Worm (Caenorhabditis elegans): ENCODE results near the gene Y48E1B.17.

The Y48E1B.17 gene

DNA sequence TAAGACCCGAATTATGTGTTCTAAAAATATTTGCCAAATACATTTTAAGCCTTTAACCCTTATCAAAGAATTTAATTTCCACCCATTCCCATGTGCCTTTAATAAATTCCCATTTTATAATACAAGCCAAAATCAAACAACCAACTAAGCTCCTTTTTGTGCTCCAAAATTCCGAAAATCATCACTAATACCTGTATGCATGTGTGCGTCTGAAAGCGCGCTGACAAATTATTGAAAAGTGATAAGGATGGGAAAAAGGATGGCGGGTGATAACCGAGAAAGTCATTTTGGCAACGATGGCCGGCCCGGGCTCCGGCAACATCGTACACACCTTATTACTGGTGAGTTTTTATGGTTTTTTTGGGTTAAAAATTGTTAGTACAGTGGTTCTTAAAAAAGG lies 33.3 kb downstream of the Y48E1B.17 start, which contains the start of gene nep-17:
Gene nep-17, plus strand, starts transcription at position 285 of the 400 bp plus-strand sequence.
- no peak for TF ChIP-seq aly-2 (tag; optimal IDR thresholded peaks at IDR 0.05)
- peak; percentile 27 for TF ChIP-seq mxl-3 (GFP tag; optimal IDR thresholded peaks at IDR 0.05)
- no peak for TF ChIP-seq ceh-62 (tag; optimal IDR thresholded peaks at IDR 0.05)
- no peak for TF ChIP-seq Y48G9A.11 (GFP tag; IDR thresholded peaks at IDR 0.05)
- peak; percentile 65 for TF ChIP-seq pqm-1 (tag; optimal IDR thresholded peaks at IDR 0.05)
- TF ChIP-seq daf-19 (GFP tag; conservative IDR thresholded peaks at IDR 0.05): no peak
- TF ChIP-seq nhr-237 (tag; optimal IDR thresholded peaks at IDR 0.05): no peak
- TF ChIP-seq duxl-1 (tag; optimal IDR thresholded peaks at IDR 0.05; ENCODE audit: poor library complexity): no peak
- TF ChIP-seq Y75B8A.6 (GFP tag; IDR thresholded peaks at IDR 0.05): no peak
- no peak for TF ChIP-seq nhr-111 (GFP tag; optimal IDR thresholded peaks at IDR 0.05)
- peak; percentile 36 for TF ChIP-seq dve-1 (tag; optimal IDR thresholded peaks at IDR 0.05; ENCODE audit: insufficient read depth)
- no peak for TF ChIP-seq egl-27 (tag; optimal IDR thresholded peaks at IDR 0.05)
- TF ChIP-seq dmd-6 (GFP tag; IDR thresholded peaks at IDR 0.05): peak; percentile 45; the same call in 1 of the 2 replicates
- no peak for TF ChIP-seq spr-1 (tag; optimal IDR thresholded peaks at IDR 0.05)
- no peak for TF ChIP-seq lsy-2 (tag; optimal IDR thresholded peaks at IDR 0.05)
- no peak for TF ChIP-seq F44E2.7 (GFP tag; IDR thresholded peaks at IDR 0.05)
- TF ChIP-seq hlh-11 (tag; optimal IDR thresholded peaks at IDR 0.05): peak; percentile 52
- TF ChIP-seq fos-1 (tag; optimal IDR thresholded peaks at IDR 0.05): no peak
- TF ChIP-seq daf-12 (tag; optimal IDR thresholded peaks at IDR 0.05): no peak
- no peak for TF ChIP-seq egl-43 (GFP tag; IDR thresholded peaks at IDR 0.05)
- no peak for TF ChIP-seq daf-16 (GFP tag; optimal IDR thresholded peaks at IDR 0.05)
- peak; percentile 24 for TF ChIP-seq daf-16 (tag; optimal IDR thresholded peaks at IDR 0.05)

DNA sequence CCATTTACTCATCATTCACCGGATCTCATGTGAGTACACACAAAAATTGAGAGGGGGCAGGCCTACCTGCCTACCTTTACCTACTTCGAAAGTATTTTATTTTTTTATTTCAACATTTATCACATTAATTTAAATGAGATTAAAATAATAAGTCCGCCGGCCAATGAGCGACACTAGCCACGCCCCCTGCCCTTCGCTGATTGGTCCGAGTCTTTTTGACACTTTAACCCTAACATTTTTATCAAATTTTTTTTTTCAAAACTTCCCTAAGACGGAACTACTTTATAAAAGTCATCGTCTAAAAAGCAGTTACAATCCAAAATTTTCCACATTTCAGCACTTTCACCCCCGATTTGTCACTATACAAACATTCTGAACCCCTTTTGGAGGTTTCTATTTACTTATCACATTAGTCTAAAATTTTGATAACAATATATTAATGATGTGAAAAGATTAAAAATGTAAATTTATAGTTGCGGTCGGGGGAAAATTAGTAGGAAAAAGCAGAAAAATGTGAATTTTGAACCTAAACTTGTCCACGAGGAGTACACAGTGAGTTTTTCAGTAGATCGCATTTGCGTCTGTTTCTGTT lies 34.8 kb downstream of the Y48E1B.17 start:
- TF ChIP-seq nhr-77 (tag; optimal IDR thresholded peaks at IDR 0.05): no peak
- no peak for TF ChIP-seq daf-16 (GFP tag; optimal IDR thresholded peaks at IDR 0.05)
- peak; percentile 41 for TF ChIP-seq daf-16 (tag; optimal IDR thresholded peaks at IDR 0.05)
- TF ChIP-seq ama-1 (optimal IDR thresholded peaks at IDR 0.05): no peak
- TF ChIP-seq pqm-1 (tag; optimal IDR thresholded peaks at IDR 0.05): peak; percentile 49
- TF ChIP-seq dmd-6 (GFP tag; IDR thresholded peaks at IDR 0.05): peak; percentile 16; the same call in 1 of the 2 replicates

DNA sequence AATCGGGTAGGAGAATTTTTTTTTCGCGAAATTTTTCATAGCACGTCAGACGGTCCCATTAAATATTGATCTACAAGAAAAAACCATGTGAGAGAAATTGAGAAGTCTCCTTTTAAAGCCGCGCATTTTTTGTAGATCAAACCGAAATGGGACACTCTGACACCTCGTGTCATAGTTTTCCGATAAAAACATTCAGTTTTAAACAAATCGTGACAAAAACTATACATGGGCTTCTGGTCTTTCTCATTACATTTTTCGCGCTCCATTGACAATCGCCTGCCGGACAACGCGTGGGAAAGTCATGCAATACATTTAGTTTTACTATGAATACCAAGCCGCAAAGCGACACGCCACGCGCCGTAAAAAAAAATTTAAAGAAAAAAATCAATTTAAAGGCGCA lies 35.5 kb downstream of the Y48E1B.17 start:
- TF ChIP-seq madf-9 (GFP tag; conservative IDR thresholded peaks at IDR 0.05): no peak
- TF ChIP-seq ces-1 (GFP tag; optimal IDR thresholded peaks at IDR 0.05): no peak
- no peak for TF ChIP-seq Y48G9A.11 (GFP tag; IDR thresholded peaks at IDR 0.05)
- no peak for TF ChIP-seq zag-1 (tag; optimal IDR thresholded peaks at IDR 0.05)
- TF ChIP-seq unc-62 (GFP tag; optimal IDR thresholded peaks at IDR 0.05 in 1 of 2): peak in 1 of 2 experiments; percentile 95
- TF ChIP-seq unc-62 (tag; optimal IDR thresholded peaks at IDR 0.05): no peak

DNA sequence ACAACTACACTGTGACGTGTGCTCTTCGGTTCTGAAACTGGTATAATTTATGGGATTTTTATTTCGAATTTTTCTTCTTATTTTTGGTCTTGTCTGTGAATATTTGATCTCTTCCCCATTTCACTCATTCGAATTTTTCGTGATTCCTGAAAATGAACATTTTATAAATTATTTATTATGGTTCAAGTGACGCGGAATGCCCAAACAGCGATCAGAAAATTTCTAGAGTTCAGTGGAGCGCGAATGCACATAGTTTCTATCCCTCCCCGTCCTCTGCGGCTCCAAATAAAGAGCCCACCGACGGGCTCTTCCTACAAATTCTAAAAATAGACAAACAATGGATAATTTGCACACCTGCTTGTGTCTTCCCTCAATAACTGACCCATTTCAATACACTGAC lies 37.2 kb downstream of the Y48E1B.17 start, which contains the start of gene F54F11.1:
Gene F54F11.1, plus strand, starts transcription at position 301 of the 400 bp plus-strand sequence.
- TF ChIP-seq ceh-20 (GFP tag; IDR thresholded peaks at IDR 0.05): no peak
- TF ChIP-seq dpl-1 (GFP tag; optimal IDR thresholded peaks at IDR 0.05): no peak
- TF ChIP-seq php-3 (GFP tag; IDR thresholded peaks at IDR 0.05): no peak
- TF ChIP-seq madf-5 (GFP tag; IDR thresholded peaks at IDR 0.05): no peak
- TF ChIP-seq ztf-11 (tag; optimal IDR thresholded peaks at IDR 0.05): no peak
- no peak for TF ChIP-seq lin-38 (GFP tag; IDR thresholded peaks at IDR 0.05)
- TF ChIP-seq F26F4.8 (GFP tag; conservative IDR thresholded peaks at IDR 0.05): no peak
- no peak for TF ChIP-seq dmd-6 (GFP tag; IDR thresholded peaks at IDR 0.05)
- TF ChIP-seq nhr-28 (tag; optimal IDR thresholded peaks at IDR 0.05): no peak
- no peak for TF ChIP-seq saeg-2 (GFP tag; IDR thresholded peaks at IDR 0.05)
- TF ChIP-seq snpc-4 (tag; optimal IDR thresholded peaks at IDR 0.05): no peak
- TF ChIP-seq unc-62 (GFP tag; optimal IDR thresholded peaks at IDR 0.05 in 1 of 2): no peak
- no peak for TF ChIP-seq unc-62 (tag; optimal IDR thresholded peaks at IDR 0.05)
- TF ChIP-seq hif-1 (tag; optimal IDR thresholded peaks at IDR 0.05): no peak
- TF ChIP-seq T20F7.1 (GFP tag; optimal IDR thresholded peaks at IDR 0.05): no peak
- no peak for TF ChIP-seq spr-3 (GFP tag; optimal IDR thresholded peaks at IDR 0.05)
- no peak for TF ChIP-seq ctbp-1 (GFP tag; IDR thresholded peaks at IDR 0.05)

All from whole organism, L4 larva.